Fruit fly (Drosophila melanogaster): ENCODE results near the gene CG1896.

CG1896 gene

dm6 chr3R:31744044-31744652 lies at the start of gene CG1896:
Gene CG1896, plus strand, starts transcription at chr3R:31744282.
- TF ChIP-seq Dll (optimal IDR thresholded peaks at IDR 0.05): no peak
- TF ChIP-seq pan (optimal IDR thresholded peaks at IDR 0.05): no peak
- no peak for TF ChIP-seq usp (GFP tag; optimal IDR thresholded peaks at IDR 0.05)
- no peak for TF ChIP-seq CG8478 (optimal IDR thresholded peaks at IDR 0.05)
- TF ChIP-seq EcR (GFP tag; optimal IDR thresholded peaks at IDR 0.05): no peak
- no peak for TF ChIP-seq psq (optimal IDR thresholded peaks at IDR 0.05)

DNA sequence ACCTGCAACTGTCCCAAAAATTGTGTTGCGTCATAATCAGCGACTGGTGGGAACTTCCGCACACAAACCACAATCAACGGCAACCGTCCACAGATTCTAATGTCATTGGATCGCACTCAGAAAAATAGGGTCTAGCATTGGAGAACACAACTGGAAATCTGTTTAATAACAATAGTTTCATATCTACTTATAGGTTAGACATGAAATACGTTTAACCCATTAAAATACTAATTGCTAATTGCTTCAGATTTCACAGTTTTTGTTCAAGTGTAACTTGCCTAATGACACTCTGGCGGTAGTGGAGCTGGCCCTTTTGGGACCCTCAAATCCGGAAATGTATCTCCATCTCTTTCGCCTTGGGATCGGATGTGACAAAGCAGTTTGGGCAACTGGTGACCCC lies 47.4 kb upstream of the CG1896 start:
- TF ChIP-seq psq (optimal IDR thresholded peaks at IDR 0.05): no peak
- TF ChIP-seq EcR (GFP tag; optimal IDR thresholded peaks at IDR 0.05): no peak
- no peak for TF ChIP-seq pan (optimal IDR thresholded peaks at IDR 0.05)

DNA sequence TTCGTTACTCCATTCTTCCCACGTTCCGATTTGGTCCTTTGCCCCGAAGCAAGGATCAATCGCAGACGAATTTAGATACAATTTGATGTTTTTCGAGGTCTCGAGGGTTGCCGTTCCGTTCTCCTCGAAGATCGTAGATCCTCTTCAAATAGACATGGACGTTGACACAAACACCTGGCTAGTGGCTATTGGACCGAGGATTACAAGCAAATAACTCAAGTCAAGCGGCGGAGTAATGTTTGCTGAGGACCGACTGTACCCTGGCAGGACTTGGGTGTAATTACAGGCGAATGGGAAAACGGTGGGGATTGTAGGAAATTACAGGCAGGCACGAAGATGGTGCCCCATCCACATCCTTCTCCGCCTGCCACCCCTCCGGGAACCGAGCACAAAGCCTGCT lies 46.5 kb upstream of the CG1896 start:
- TF ChIP-seq CG8478 (optimal IDR thresholded peaks at IDR 0.05) (no peak), psq (optimal IDR thresholded peaks at IDR 0.05) (no peak), EcR (GFP tag; optimal IDR thresholded peaks at IDR 0.05) (no peak), usp (GFP tag; optimal IDR thresholded peaks at IDR 0.05) (no peak), pan (optimal IDR thresholded peaks at IDR 0.05) (no peak), Dll (optimal IDR thresholded peaks at IDR 0.05) (no peak)

DNA sequence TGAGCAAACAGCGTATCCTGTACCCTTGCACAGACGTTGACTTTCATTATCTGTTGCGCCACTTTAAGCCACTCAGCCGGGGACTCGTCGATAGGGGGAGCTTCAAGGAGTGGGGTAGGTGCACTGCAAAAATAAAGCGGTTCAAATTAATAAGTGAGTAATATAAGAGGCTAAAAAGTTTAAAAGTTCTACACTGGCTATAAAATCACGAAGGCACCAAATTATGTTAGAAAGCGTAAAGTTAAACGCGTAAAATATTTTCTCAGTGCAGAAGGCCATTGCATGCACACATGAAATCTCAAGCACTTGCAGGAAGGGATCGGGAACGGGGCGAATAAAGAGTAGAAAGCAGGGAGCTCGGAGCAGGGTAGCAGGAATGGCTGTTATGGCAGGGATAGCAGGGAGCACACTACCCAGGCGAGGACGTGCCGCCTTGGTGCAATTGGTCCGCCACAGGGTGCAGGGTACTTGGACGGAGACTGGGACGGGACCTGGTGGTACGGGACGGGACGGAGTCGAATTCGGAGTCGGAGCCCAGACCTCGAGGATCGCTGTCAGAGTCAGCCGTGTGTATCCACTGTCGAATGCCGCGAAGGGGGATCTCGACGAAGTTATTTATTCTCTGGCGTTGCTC lies 45.8 kb upstream of the CG1896 start:
- TF ChIP-seq pan (optimal IDR thresholded peaks at IDR 0.05): no peak
- no peak for TF ChIP-seq usp (GFP tag; optimal IDR thresholded peaks at IDR 0.05)
- no peak for TF ChIP-seq Dll (optimal IDR thresholded peaks at IDR 0.05)
- no peak for TF ChIP-seq CG8478 (optimal IDR thresholded peaks at IDR 0.05)

DNA sequence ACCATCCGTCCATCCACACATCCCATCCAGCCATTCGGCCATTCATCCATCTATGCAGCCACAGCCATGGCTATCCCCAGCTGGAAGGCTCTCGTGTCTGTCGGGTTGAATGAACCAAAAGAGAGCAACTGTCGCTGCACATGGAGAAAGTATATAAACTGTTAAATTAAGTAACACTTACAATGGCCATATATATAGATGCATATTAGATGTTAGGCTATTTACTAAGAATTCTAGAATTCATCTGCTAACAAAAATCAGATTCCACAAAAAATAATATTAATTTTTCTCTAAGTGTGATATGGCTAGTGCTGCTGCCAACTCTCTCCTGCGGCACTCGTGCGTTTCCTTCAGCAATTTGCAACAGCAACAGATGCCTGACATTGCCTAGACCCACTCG lies 43.9 kb upstream of the CG1896 start:
- TF ChIP-seq EcR (GFP tag; optimal IDR thresholded peaks at IDR 0.05) (peak in 1 of 2 experiments; percentile 94), pan (optimal IDR thresholded peaks at IDR 0.05) (no peak)

DNA sequence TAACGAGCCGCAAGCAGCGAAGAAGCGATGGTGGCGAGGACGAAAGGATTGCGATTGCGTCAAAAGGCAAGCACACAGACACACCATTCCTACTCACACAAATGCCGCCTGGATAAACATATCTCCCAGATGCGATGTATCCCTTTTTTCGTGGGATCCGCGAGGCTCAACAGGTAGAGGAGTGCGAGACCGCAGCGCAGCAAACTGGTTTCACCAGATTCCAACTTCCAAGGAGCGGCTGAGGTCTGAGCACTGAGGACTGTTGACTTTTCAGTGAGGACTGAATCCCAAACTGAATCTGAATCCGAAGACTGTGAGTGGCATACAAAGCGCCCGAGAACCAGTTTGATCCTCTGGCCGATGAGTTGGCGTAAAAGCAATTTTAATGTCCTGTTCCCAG lies 42.1 kb upstream of the CG1896 start:
- TF ChIP-seq usp (GFP tag; optimal IDR thresholded peaks at IDR 0.05) (no peak), Dll (optimal IDR thresholded peaks at IDR 0.05) (no peak), pan (optimal IDR thresholded peaks at IDR 0.05) (no peak), psq (optimal IDR thresholded peaks at IDR 0.05) (no peak), EcR (GFP tag; optimal IDR thresholded peaks at IDR 0.05) (no peak), CG8478 (optimal IDR thresholded peaks at IDR 0.05) (no peak)

DNA sequence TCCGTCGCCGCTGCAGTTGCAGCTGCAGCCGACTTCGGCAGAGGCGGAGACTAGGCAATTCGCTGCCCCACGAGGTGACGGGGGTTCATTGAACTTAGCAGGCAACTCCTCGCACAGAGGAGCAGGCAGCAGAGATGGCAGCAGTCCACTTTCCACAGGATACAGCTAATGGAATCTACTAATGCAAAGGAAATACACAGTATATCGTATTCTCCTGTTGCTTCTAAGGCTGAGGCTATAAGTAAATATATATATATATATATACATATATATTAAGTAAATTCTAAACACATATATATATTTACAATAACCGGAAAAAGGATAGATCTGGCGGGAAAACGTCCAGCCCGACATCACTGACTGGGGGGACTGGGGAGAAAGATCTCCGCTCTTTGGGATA lies 40.7 kb upstream of the CG1896 start:
- TF ChIP-seq psq (optimal IDR thresholded peaks at IDR 0.05): no peak
- TF ChIP-seq EcR (GFP tag; optimal IDR thresholded peaks at IDR 0.05): peak in 1 of 2 experiments; percentile 38
- no peak for TF ChIP-seq Dll (optimal IDR thresholded peaks at IDR 0.05)

- TF ChIP-seq EcR (GFP tag; optimal IDR thresholded peaks at IDR 0.05) (peak in 1 of 2 experiments; percentile 16), usp (GFP tag; optimal IDR thresholded peaks at IDR 0.05) (no peak)
Measured at dm6 chr3R:31704524-31705215, 39.4 kb upstream of the CG1896 start.

DNA sequence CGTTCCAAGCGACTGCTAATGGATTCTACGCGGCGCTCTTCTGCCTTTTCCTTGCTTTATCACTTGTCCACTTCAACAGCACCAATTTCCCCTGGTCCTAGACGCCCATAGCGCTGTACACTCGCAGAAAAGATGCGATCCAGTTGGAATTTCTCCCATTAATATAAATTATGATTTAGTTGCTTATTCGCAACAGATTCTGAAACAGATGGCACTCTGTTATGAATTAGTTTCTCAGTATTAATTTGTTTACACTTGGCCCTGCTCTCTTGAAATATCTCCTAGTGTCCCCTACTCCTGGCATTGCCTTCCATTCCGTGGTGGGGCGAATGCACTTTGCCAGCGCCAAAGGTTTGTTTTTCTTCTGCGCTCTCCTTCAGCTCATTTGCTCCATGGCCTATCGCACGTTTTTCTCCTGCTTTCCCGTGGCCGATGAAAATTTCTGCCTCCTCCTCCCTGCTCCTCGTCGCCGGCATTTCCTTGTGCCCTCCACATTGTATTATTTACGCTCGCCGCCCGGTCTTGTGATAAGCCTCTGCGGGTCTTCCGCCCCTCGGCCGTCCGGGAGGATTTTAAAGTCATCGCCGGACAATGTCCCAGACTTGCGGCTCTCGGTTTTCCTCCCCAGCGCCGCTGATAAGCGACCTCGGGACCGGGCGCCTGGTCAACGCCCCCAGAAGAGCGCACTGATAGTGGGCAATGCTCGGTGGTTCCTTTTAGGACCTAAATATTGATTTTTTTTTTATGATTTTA lies 37.8 kb upstream of the CG1896 start:
- TF ChIP-seq usp (GFP tag; optimal IDR thresholded peaks at IDR 0.05) (no peak), CG8478 (optimal IDR thresholded peaks at IDR 0.05) (no peak), EcR (GFP tag; optimal IDR thresholded peaks at IDR 0.05) (peak in 1 of 2 experiments; percentile 82)

dm6 chr3R:31706895-31707238 lies 37.2 kb upstream of the CG1896 start:
- TF ChIP-seq Dll (optimal IDR thresholded peaks at IDR 0.05) (no peak), CG8478 (optimal IDR thresholded peaks at IDR 0.05) (no peak), psq (optimal IDR thresholded peaks at IDR 0.05) (no peak), EcR (GFP tag; optimal IDR thresholded peaks at IDR 0.05) (no peak), usp (GFP tag; optimal IDR thresholded peaks at IDR 0.05) (no peak), pan (optimal IDR thresholded peaks at IDR 0.05) (no peak)

DNA sequence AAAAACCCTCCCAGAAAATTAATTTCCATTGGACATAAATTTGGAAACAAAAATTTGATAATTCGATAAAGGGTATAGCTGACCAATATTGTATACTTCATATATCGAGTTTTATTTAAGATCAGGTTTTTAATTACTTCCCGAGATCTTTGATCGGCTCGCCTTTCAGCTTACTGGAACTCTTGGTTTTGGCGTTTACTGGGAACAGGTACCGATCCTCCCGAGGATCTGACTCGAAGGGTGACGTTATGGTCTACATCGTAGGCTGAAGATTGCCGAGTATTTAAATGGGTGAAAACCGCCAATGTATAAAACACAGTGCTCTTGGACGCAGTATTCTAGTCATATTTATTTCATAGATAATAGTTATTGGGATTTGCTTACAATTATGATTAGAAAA lies 35.8 kb upstream of the CG1896 start, which contains the start of gene CG42693:
CG42693 (minus strand) TSS at position 101 of the 400 bp plus-strand sequence.
- TF ChIP-seq Dll (optimal IDR thresholded peaks at IDR 0.05) (no peak), EcR (GFP tag; optimal IDR thresholded peaks at IDR 0.05) (no peak), psq (optimal IDR thresholded peaks at IDR 0.05) (no peak), CG8478 (optimal IDR thresholded peaks at IDR 0.05) (no peak), pan (optimal IDR thresholded peaks at IDR 0.05) (no peak), usp (GFP tag; optimal IDR thresholded peaks at IDR 0.05) (no peak)

DNA sequence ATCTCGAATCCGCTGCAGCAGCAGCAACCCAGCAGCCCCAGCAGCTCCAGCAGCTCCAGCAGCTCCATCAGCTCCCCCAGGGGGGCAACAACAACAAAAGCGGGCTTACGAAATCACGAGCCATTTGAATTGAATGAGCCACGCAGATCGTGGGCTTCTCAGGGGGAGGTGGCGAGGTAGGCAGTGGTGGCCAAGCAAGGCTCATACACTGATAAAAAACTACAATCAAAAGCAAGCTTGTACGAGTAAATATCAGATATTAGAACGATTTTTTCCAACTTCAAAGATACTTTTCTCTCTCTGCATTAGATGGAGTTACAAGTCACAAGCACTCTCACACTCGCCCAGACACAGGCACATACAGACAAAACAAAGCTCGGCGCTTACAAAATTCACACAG lies 34.9 kb upstream of the CG1896 start:
- no peak for TF ChIP-seq psq (optimal IDR thresholded peaks at IDR 0.05)
- no peak for TF ChIP-seq pan (optimal IDR thresholded peaks at IDR 0.05)
- TF ChIP-seq CG8478 (optimal IDR thresholded peaks at IDR 0.05): no peak
- no peak for TF ChIP-seq Dll (optimal IDR thresholded peaks at IDR 0.05)
- TF ChIP-seq EcR (GFP tag; optimal IDR thresholded peaks at IDR 0.05): no peak
- no peak for TF ChIP-seq usp (GFP tag; optimal IDR thresholded peaks at IDR 0.05)
